Worm (Caenorhabditis elegans) whole organism, L1 larva: ENCODE measurements around the gene mig-15.

ENCODE experiments used
- C34B4.2 ChIP-seq: sonication (generic microtip); optimal IDR thresholded peaks from 2 replicates; lab custom pipeline; 2017; ENCODE audit warnings: mild to moderate bottlenecking, missing genetic modification characterization, missing compliant biosample characterization
- aha-1 ChIP-seq: fragments of 150-350 bp; optimal IDR thresholded peaks from 2 replicates; lab custom pipeline; 2014; ENCODE audit warnings: missing biosample characterization, missing genetic modification characterization
- alr-1 ChIP-seq: fragments of 200-800 bp; sonication (Bioruptor generic); optimal IDR thresholded peaks from 2 replicates; lab custom pipeline; 2018; ENCODE audit warnings: borderline replicate concordance, mild to moderate bottlenecking, missing genetic modification characterization, missing compliant biosample characterization
- aly-2 ChIP-seq: fragments of 150-350 bp; optimal IDR thresholded peaks from 2 replicates; lab custom pipeline; 2014; ENCODE audit warnings: missing biosample characterization, missing genetic modification characterization
- blmp-1 ChIP-seq: fragments of 150-350 bp; optimal IDR thresholded peaks from 2 replicates; lab custom pipeline; 2014; ENCODE audit warnings: missing biosample characterization, missing genetic modification characterization
- ceh-63 ChIP-seq: fragments of 200-800 bp; sonication (Bioruptor generic); optimal IDR thresholded peaks from 2 replicates; lab custom pipeline; 2018; ENCODE audit warnings: mild to moderate bottlenecking, missing genetic modification characterization, missing compliant biosample characterization
- ceh-8 ChIP-seq: fragments of 200-800 bp; sonication (Bioruptor generic); optimal IDR thresholded peaks from 2 replicates; lab custom pipeline; 2018; ENCODE audit warnings: mild to moderate bottlenecking, missing genetic modification characterization, moderate library complexity, missing compliant biosample characterization
- ceh-88 ChIP-seq: fragments of 200-800 bp; sonication (Bioruptor generic); IDR thresholded peaks from 2 replicates; pipeline ENCODE4 v1.3.6; 2022; ENCODE audit warnings: missing genetic modification characterization, missing compliant biosample characterization
- efl-1 ChIP-seq, 4 experiments: fragments of 150-350 bp; optimal IDR thresholded peaks in 3 of 4; peaks in 1 of 4; 1 replicate in 1 of 4; 2 replicates in 3 of 4; lab custom pipeline; 2014; ENCODE audit warnings: missing biosample characterization in 2 of 4, missing genetic modification characterization in 2 of 4, missing genetic modification reagents in 2 of 4
- elt-2 ChIP-seq: sonication (generic microtip); optimal IDR thresholded peaks from 2 replicates; lab custom pipeline; 2016; ENCODE audit warnings: missing genetic modification characterization, mild to moderate bottlenecking, inconsistent platforms, missing compliant biosample characterization, missing genetic modification reagents
- ets-5 ChIP-seq: fragments of 200-800 bp; sonication (Bioruptor generic); IDR thresholded peaks from 2 replicates; pipeline ENCODE4 v1.3.6; 2022; ENCODE audit warnings: missing genetic modification characterization, missing compliant biosample characterization
- fkh-10 ChIP-seq: sonication (generic microtip); optimal IDR thresholded peaks from 2 replicates; lab custom pipeline; 2017; ENCODE audit warnings: missing biosample characterization, missing genetic modification reagents, missing genetic modification characterization
- hpl-2 ChIP-seq: fragments of 150-350 bp; optimal IDR thresholded peaks from 2 replicates; lab custom pipeline; 2014; ENCODE audit warnings: missing biosample characterization, missing genetic modification reagents, missing genetic modification characterization
- lin-13 ChIP-seq: fragments of 150-350 bp; optimal IDR thresholded peaks from 2 replicates; lab custom pipeline; 2014; ENCODE audit warnings: missing biosample characterization, missing genetic modification reagents, missing genetic modification characterization
- lin-14 ChIP-seq: fragments of 200-800 bp; sonication (Bioruptor generic); optimal IDR thresholded peaks from 2 replicates; lab custom pipeline; 2018; ENCODE audit warnings: mild to moderate bottlenecking, missing genetic modification characterization, moderate library complexity, missing compliant biosample characterization
- lin-35 ChIP-seq, 2 experiments: fragments of 150-350 bp; optimal IDR thresholded peaks; 2 replicates each; lab custom pipeline; 2014; ENCODE audit warnings: missing biosample characterization in 2 of 2, missing genetic modification characterization in 2 of 2, missing genetic modification reagents in 2 of 2
- lsy-2 ChIP-seq, 2 experiments: fragments of 150-350 bp; optimal IDR thresholded peaks; 2 replicates each; lab custom pipeline; 2014; ENCODE audit warnings: missing biosample characterization in 2 of 2, missing genetic modification characterization in 2 of 2
- mab-9 ChIP-seq: fragments of 200-800 bp; sonication (Bioruptor generic); IDR thresholded peaks from 2 replicates; pipeline ENCODE4 v1.3.6; 2022; ENCODE audit warnings: missing genetic modification reagents, missing genetic modification characterization, missing compliant biosample characterization
- mdl-1 ChIP-seq, 2 experiments: fragments of 150-350 bp; optimal IDR thresholded peaks; 2 replicates each; lab custom pipeline; 2014 to 2017; ENCODE audit warnings: missing biosample characterization in 2 of 2, missing genetic modification characterization in 2 of 2, inconsistent platforms in 1 of 2
- mep-1 ChIP-seq: fragments of 150-350 bp; optimal IDR thresholded peaks from 2 replicates; lab custom pipeline; 2014; ENCODE audit warnings: missing biosample characterization, missing genetic modification characterization
- nhr-12 ChIP-seq: sonication (generic microtip); optimal IDR thresholded peaks from 2 replicates; lab custom pipeline; 2017; ENCODE audit warnings: missing biosample characterization, missing genetic modification characterization
- nhr-19 ChIP-seq: fragments of 200-800 bp; sonication (Bioruptor generic); conservative IDR thresholded peaks from 2 replicates; pipeline ENCODE4 v1.3.6; 2022; ENCODE audit warnings: missing genetic modification characterization, missing compliant biosample characterization
- nhr-20 ChIP-seq: sonication (generic microtip); optimal IDR thresholded peaks from 2 replicates; lab custom pipeline; 2016; ENCODE audit warnings: mild to moderate bottlenecking, missing genetic modification characterization, missing compliant biosample characterization
- nhr-237 ChIP-seq: fragments of 150-350 bp; optimal IDR thresholded peaks from 2 replicates; lab custom pipeline; 2014; ENCODE audit warnings: missing biosample characterization, missing genetic modification characterization
- nhr-71 ChIP-seq: sonication (generic microtip); optimal IDR thresholded peaks from 2 replicates; lab custom pipeline; 2016; ENCODE audit warnings: mild to moderate bottlenecking, missing genetic modification characterization, moderate library complexity, missing compliant biosample characterization
- nhr-77 ChIP-seq: fragments of 150-350 bp; optimal IDR thresholded peaks from 2 replicates; lab custom pipeline; 2014; ENCODE audit warnings: missing biosample characterization, missing genetic modification characterization
- nhr-90 ChIP-seq: sonication (generic microtip); optimal IDR thresholded peaks from 2 replicates; lab custom pipeline; 2016; ENCODE audit warnings: mild to moderate bottlenecking, missing genetic modification characterization, missing compliant biosample characterization; ENCODE audit not compliant: poor library complexity
- pax-3 ChIP-seq: fragments of 200-800 bp; sonication (Bioruptor generic); optimal IDR thresholded peaks from 2 replicates; lab custom pipeline; 2018; ENCODE audit warnings: mild to moderate bottlenecking, missing genetic modification characterization, moderate library complexity, missing compliant biosample characterization
- rnt-1 ChIP-seq: sonication (generic microtip); optimal IDR thresholded peaks from 2 replicates; lab custom pipeline; 2016; ENCODE audit warnings: mild to moderate bottlenecking, missing genetic modification characterization, moderate library complexity, missing compliant biosample characterization
- skn-1 ChIP-seq: fragments of 150-350 bp; optimal IDR thresholded peaks from 2 replicates; lab custom pipeline; 2014; ENCODE audit warnings: missing biosample characterization, missing genetic modification characterization
- snu-23 ChIP-seq: sonication (generic microtip); optimal IDR thresholded peaks from 2 replicates; lab custom pipeline; 2016; ENCODE audit warnings: missing genetic modification characterization, missing compliant biosample characterization
- swsn-7 ChIP-seq: sonication (generic microtip); optimal IDR thresholded peaks from 2 replicates; lab custom pipeline; 2016; ENCODE audit warnings: missing genetic modification characterization, missing compliant biosample characterization
- zag-1 ChIP-seq: fragments of 150-350 bp; optimal IDR thresholded peaks from 2 replicates; lab custom pipeline; 2014; ENCODE audit warnings: missing biosample characterization, missing genetic modification characterization
- ztf-11 ChIP-seq, 2 experiments: sonication (generic microtip); optimal IDR thresholded peaks; 2 replicates each; lab custom pipeline; 2016 to 2017; ENCODE audit warnings: missing genetic modification characterization in 2 of 2, missing biosample characterization in 1 of 2, missing compliant biosample characterization in 1 of 2
- ztf-4 ChIP-seq: fragments of 150-350 bp; optimal IDR thresholded peaks from 2 replicates; lab custom pipeline; 2014; ENCODE audit warnings: missing biosample characterization, missing genetic modification characterization

mig-15 gene

DNA sequence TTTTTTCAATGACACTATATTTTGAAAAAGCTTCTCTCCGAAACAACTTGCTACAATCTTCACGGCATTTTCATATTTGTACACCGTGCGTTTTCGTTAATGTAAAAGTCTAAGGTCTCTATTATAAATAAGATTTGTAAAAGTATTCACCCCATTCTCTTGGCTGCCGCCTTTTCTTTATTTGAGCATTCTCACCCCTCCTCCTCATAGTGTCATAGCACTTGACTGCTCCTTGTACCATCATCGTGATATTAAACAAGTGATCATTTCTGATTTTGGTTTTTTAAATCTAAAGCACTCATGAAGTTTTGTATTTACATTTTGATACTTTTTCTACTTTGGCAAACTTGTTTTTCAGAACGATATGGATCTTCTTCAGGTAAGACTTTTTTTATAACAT lies 21.6 kb downstream of the mig-15 start, which contains the start of gene ZC504.1:
ZC504.1 (plus strand) TSS at position 301 of the 400 bp plus-strand sequence.
- TF ChIP-seq efl-1 (optimal IDR thresholded peaks at IDR 0.05; lab: Kevin White, UChicago) (no peak), efl-1 (GFP tag; optimal IDR thresholded peaks at IDR 0.05 in 1 of 2; lab: Kevin White, UChicago) (peak in 1 of 2 experiments; percentile 51), mab-9 (GFP tag; lab: Robert Waterston, UW) (no peak)

DNA sequence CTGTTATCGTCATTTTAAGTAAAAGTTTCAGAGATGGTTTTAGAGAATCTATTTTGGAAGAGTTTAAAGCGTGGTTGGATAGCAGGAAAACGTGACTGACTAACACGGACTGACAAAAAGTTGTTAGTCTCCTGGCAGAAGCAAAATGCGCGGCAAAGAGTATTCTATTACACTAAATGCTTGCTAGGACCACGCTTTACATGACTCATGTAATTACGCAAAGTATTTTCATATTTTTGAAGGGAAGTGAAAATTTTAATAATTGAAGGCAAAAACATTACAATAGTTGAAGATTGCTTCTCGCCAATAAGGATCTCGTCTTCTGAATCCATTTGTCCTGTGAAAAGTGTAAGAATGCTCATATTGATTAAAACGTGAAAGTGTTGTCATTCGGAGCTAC lies 22.3 kb downstream of the mig-15 start, which contains the start of gene gur-3:
gur-3 (minus strand) TSS at position 101 of the 400 bp plus-strand sequence.
- TF ChIP-seq nhr-90 (tag; lab: Kevin White, UChicago) (no peak), ztf-11 (tag; optimal IDR thresholded peaks at IDR 0.05; lab: Kevin White, UChicago) (no peak), lin-13 (GFP tag; lab: Kevin White, UChicago) (no peak), ets-5 (GFP tag; lab: Robert Waterston, UW) (no peak), ceh-8 (GFP tag; lab: Kevin White, UChicago) (no peak), blmp-1 (tag; lab: Kevin White, UChicago) (no peak), ceh-63 (GFP tag; lab: Kevin White, UChicago) (no peak), ceh-88 (GFP tag; lab: Robert Waterston, UW) (no peak)

DNA sequence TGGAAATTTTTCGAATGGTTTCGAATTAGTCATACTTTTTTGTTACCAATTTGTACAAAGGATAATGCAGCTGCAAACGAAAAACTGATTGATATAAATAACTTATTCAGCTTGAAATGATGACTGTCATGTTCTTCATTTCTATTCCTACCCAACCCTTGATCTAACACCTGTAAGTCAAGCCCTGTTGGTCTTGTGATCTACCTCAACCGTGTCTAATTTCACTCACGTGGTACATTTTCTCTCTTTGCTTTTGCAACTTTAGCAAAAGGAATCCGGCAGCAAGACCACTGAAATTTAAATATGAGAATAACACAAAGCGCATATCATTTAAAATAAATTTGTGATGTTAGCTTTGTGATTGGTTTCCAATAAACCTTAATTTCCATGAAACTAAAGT lies 24.4 kb downstream of the mig-15 start:
- no peak for TF ChIP-seq fkh-10
- TF ChIP-seq nhr-90 (tag; lab: Kevin White, UChicago) = no peak

DNA sequence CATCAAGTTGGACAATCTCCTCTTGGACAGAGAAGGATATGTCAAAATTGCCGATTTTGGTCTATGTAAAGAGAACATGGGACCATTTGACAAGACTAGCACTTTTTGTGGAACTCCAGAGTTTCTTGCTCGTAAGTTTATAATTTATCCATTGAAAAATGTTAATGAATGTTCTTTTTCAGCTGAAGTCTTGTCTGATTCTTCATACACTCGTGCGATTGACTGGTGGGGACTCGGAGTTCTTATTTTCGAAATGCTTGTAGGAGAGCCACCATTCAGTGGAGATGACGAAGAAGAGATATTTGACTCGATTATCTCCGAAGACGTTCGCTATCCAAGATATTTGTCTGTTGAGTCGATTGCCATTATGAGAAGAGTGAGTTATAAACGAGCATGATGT lies 27.3 kb downstream of the mig-15 start:
- TF ChIP-seq nhr-12 (tag; lab: Kevin White, UChicago) (no peak), aly-2 (peak; percentile 6)

DNA sequence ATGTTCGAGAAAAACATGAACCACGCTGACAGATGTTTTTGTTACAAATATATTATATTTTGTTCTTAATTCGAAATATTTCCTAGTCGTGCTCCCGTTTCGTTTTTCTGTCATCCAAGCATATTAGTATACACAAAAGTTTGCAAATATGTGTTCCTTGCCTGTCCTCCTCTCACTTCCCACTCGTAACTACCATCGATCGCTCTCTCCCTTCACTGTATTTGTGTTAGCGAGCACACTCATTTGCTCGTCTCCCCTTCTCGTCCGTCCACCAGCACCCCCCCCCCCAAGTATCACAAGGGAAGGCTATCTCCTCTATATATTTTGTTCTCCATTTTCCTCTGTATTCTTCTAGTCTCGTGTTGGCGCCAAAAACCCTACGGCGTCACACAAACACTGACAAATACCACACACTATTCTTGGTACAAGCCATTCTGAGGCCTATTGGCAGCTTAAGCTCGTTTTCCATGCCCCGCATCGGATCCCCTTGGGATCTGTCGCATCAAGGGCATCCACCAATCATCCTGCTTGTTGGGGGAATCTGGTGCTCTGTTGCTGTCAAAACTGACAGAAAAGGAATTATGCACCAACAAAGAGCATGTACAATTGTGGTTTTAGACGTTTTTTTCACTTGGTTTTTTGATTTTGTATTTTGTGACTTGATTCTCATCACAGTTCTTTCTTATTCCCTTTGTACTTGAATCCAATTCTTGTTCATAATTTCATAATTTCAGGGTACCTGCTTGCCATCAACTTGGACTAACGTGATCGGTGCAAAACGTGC lies 31.8 kb downstream of the mig-15 start, which contains the start of gene pkn-1:
pkn-1 (plus strand) TSS at position 734 of the 784 bp plus-strand sequence.
- no peak for TF ChIP-seq ztf-4 (tag; lab: Kevin White, UChicago)
- no peak for TF ChIP-seq aha-1 (tag; lab: Kevin White, UChicago)
- TF ChIP-seq efl-1 (optimal IDR thresholded peaks at IDR 0.05; lab: Kevin White, UChicago) = no peak
- TF ChIP-seq efl-1 (GFP tag; optimal IDR thresholded peaks at IDR 0.05 in 1 of 2; lab: Kevin White, UChicago) = peak in 1 of 2 experiments; percentile 2
- peak; percentile 9 for TF ChIP-seq elt-2
- TF ChIP-seq lin-14 = peak; percentile 54

DNA sequence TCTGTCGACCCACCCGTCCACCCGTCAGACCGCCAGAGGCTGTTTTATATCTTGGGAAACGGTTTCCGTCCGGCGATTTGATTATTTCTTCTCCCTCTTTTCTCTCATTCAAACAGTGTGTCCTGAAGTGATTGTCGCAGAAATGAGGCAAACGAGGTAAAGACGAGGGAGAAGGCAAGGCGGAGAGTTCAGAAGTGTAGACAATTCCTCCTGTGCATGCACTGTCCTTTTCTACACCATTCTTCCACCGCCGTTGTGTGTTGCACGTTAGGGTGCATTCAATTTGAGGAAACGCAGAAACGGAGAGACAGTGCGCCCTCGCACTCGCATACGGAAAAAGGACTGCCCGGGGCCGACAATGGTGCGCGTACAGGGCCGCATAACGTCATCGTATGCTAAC lies 32.8 kb downstream of the mig-15 start:
- TF ChIP-seq lsy-2 (tag; optimal IDR thresholded peaks at IDR 0.05; lab: Kevin White, UChicago) = no peak
- peak in 1 of 2 experiments; percentile 26 for TF ChIP-seq ztf-11 (tag; optimal IDR thresholded peaks at IDR 0.05; lab: Kevin White, UChicago)
- peak; percentile 58 for TF ChIP-seq mep-1 (tag; lab: Kevin White, UChicago)
- peak; percentile 45 for TF ChIP-seq nhr-20
- peak; percentile 3 for TF ChIP-seq swsn-7 (tag; lab: Kevin White, UChicago)
- TF ChIP-seq skn-1 (tag; lab: Kevin White, UChicago) = no peak
- peak; percentile 6 for TF ChIP-seq nhr-71
- peak; percentile 61 for TF ChIP-seq lin-14
- no peak for TF ChIP-seq hpl-2 (GFP tag; lab: Kevin White, UChicago)
- TF ChIP-seq blmp-1 (tag; lab: Kevin White, UChicago) = peak; percentile 47
- TF ChIP-seq alr-1 (tag; lab: Kevin White, UChicago) = no peak
- peak in 1 of 2 experiments; percentile 13 for TF ChIP-seq lin-35 (GFP tag; optimal IDR thresholded peaks at IDR 0.05; lab: Kevin White, UChicago)
- TF ChIP-seq zag-1 (tag; lab: Kevin White, UChicago) = no peak
- TF ChIP-seq nhr-19 (GFP tag; lab: Robert Waterston, UW) = 0 out of 2 replicates have a peak, but pooled peaks have one; percentile 6
- TF ChIP-seq nhr-237 (tag; lab: Kevin White, UChicago) = no peak
- no peak for TF ChIP-seq mdl-1 (tag; optimal IDR thresholded peaks at IDR 0.05; lab: Kevin White, UChicago)
- no peak for TF ChIP-seq rnt-1 (tag; lab: Kevin White, UChicago)
- TF ChIP-seq nhr-77 = peak; percentile 21
- peak; percentile 10 for TF ChIP-seq snu-23
- TF ChIP-seq pax-3 (tag; lab: Kevin White, UChicago) = no peak
- no peak for TF ChIP-seq C34B4.2 (tag; lab: Kevin White, UChicago)
